Worm (Caenorhabditis elegans): Measurements from ENCODE around the gene H43E16.1.
"Not testable (repeated sequence)": the region's sequence is repeated elsewhere in the genome, so short reads cannot be mapped to it uniquely, and the experiment has no call there.

Gene H43E16.1

DNA sequence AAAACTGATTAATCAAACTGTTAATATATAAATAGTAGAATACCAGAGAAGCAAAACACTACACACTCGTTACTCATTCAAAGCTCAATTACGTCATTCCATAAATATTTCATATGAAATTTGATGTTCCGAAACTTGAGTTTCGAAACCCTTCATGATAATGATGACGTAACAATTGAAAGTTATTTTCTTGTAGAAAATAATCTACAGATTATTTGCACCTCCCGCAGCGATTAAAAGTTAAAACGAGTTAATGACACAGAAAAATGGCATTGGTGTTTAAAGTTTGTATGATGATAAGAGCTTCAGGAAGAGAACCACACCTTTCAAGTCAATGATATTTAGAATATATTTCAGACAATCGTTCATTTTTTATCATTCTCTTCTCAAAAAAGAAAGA lies at the start of gene H43E16.1:
H43E16.1 (plus strand) TSS at position 375 of the 400 bp plus-strand sequence.
- no peak for TF ChIP-seq him-1 (tag; optimal IDR thresholded peaks at IDR 0.05)
- TF ChIP-seq dao-5 (tag; optimal IDR thresholded peaks at IDR 0.05), result no peak
- TF ChIP-seq W03F9.2 (tag; optimal IDR thresholded peaks at IDR 0.05), result no peak

DNA sequence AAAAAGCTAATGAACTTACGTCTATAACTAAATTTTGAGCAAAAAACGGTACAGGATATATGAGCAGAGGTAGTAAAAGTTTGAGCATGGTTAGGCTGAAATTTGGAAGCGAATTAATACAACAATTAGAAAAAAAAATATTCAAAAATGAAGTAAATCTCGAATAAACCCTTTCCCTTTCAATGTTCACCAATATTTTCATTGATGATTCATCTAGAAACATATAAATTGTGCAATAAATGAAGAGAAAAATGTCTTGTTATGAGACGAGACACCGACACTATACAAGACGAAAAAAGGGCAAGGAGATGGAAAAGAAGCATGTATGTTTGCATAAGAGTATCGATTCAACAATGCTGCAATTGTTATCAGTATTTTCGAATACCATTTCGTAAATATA lies 48.8 kb upstream of the H43E16.1 start, which contains the start of gene F54H5.14:
F54H5.14 (minus strand) TSS at position 101 of the 400 bp plus-strand sequence.
- TF ChIP-seq him-1 (tag; optimal IDR thresholded peaks at IDR 0.05) (no peak), dao-5 (tag; optimal IDR thresholded peaks at IDR 0.05) (no peak), W03F9.2 (tag; optimal IDR thresholded peaks at IDR 0.05) (no peak)

DNA sequence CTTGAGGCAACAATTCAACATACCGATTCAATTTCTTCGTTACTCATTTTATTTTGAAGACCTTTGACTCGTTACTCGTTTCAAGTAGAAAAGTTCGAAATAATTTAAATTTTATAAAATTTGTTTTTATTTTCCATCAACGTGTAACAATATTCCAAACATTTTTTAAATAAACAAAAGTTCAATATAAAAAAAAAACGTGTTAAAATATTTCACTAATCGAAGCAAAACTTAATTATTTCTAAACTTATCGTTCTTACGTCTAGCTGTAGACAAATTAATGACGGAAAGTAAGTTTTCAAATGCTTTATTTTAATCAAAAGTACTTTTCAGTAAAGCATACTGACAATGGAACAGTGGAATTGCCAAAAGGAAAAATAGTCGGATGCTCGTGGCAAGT lies 46.9 kb upstream of the H43E16.1 start, which contains the start of the genes F54H5.5 and F54H5.2:
F54H5.5 (minus strand) TSS at position 101 of the 400 bp plus-strand sequence.
F54H5.2 (plus strand) TSS at position 303 of the 400 bp plus-strand sequence.
- TF ChIP-seq him-1, W03F9.2, dao-5 (tag; optimal IDR thresholded peaks at IDR 0.05): not testable (repeated sequence)

DNA sequence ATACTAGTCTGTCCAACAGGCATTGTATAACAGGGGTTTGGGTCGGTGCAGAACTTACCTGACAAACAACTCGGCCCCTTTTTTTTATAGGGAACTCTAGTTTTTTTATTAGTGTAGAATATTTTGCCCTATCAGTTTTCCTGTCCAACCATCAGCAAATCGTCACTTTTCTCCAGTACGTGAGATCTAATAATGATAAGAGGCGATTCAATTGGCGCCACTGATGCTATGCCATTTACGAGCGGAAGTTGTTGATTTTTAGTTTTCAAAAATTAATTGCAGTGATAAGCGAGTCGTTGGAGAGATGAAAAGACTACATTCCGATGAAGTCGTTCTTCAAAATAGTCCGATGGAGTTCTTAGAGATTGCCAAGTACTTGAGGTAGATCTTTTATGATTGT lies 45.7 kb upstream of the H43E16.1 start:
- no peak for TF ChIP-seq W03F9.2 (tag; optimal IDR thresholded peaks at IDR 0.05)

DNA sequence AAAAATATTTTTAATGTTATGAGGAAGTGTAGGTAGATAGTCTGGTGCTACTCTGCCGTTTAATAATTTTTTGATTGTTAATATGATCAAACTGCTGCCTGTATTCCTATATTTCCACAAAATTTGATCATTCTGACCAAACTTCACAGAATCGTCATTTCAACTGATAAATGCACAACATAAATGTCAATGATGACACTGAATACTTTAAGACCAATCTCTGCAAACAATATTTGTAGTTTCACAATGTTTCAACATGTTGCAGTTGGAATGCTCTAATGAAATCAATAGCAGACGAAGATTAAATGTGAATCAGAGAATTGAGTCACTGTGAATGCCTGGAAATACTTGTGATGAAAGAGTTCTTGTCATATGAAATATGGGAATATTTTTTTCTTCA lies 44.3 kb upstream of the H43E16.1 start:
- TF ChIP-seq dao-5 (tag; optimal IDR thresholded peaks at IDR 0.05) (no peak), W03F9.2 (tag; optimal IDR thresholded peaks at IDR 0.05) (no peak), him-1 (tag; optimal IDR thresholded peaks at IDR 0.05) (no peak)

DNA sequence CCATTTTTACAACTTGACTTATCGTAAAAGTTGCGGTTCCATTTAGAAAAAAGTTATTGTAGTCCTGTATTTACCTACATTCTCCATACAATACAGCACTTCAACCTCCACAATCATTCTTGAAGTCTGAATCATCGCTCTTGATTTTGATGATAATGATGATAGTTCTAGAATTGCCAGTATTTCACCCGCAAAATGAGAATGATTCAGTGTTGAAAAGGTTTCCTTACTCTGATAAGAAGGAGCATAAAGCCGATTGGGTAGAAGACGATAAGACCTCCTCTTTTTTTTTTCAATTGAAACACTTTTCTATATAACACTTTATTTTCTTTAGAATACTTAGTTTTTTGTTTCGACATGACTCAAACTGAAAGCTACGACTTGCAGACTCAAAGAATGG lies 43.3 kb upstream of the H43E16.1 start, which contains the start of gene T19D12.4:
T19D12.4 (plus strand) TSS at position 295 of the 400 bp plus-strand sequence.
- TF ChIP-seq W03F9.2 (tag; optimal IDR thresholded peaks at IDR 0.05), result no peak
- no peak for TF ChIP-seq dao-5 (tag; optimal IDR thresholded peaks at IDR 0.05)
- TF ChIP-seq him-1 (tag; optimal IDR thresholded peaks at IDR 0.05), result no peak

DNA sequence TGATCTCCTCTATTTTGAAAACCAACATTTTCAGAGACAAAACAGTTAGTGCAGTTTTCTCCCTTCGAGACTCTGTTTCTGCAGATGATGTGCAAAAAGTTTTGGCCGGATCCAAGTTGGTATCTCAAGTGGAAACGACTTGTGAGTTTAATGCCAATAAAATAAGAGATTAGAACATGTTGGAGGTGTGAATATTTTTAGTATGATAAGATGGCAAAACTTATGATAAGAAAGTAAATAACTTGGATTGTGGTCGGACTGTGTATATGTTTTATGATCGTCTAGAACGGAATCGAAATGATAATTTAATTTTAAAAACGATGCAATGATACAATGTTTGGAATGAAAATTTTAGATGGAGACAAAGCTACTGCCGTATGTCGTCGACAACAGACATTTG lies 42.1 kb upstream of the H43E16.1 start:
- no peak for TF ChIP-seq him-1 (tag; optimal IDR thresholded peaks at IDR 0.05)

DNA sequence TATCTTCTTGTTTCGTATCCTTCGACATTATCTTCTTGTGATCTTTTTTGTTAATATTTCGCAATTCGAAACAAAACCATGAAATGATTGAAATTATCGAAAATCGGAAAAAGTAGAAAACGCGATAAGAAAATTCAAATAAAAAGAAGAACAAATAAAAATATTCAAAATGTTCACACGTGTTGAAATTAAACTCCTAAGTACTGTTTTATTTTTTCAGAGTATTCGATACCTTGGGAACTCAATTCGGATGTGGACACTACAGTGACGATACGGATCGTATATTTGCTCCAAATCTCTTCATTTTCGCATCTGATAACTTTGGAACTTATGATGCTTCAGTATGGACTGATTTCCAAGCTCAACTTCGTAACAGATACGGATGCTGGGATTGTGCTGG lies 37.9 kb upstream of the H43E16.1 start, which contains the start of gene T19D12.5:
T19D12.5 (minus strand) TSS at position 101 of the 400 bp plus-strand sequence.
- no peak for TF ChIP-seq dao-5 (tag; optimal IDR thresholded peaks at IDR 0.05)
- no peak for TF ChIP-seq him-1 (tag; optimal IDR thresholded peaks at IDR 0.05)
- no peak for TF ChIP-seq W03F9.2 (tag; optimal IDR thresholded peaks at IDR 0.05)

DNA sequence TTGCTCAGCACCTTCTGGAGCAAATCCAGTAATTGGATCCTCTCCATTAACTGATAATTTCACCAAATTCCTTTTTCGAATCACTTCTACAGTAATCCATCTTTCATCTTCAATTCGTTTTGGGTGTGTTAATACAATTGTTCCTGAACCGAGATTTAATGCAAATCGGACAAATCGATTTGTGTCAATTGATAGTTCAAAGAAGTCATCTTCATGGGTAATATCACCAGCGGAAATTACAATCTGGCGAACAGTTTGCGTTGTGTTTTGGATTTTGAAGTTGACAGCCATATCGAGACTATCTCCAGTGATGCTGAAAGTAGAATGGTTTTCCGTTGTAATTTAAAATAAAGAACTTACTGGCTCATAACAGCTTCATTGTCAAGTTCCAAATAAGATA lies 36.2 kb upstream of the H43E16.1 start:
- TF ChIP-seq him-1 (tag; optimal IDR thresholded peaks at IDR 0.05) (no peak), W03F9.2 (tag; optimal IDR thresholded peaks at IDR 0.05) (no peak), dao-5 (tag; optimal IDR thresholded peaks at IDR 0.05) (no peak)

DNA sequence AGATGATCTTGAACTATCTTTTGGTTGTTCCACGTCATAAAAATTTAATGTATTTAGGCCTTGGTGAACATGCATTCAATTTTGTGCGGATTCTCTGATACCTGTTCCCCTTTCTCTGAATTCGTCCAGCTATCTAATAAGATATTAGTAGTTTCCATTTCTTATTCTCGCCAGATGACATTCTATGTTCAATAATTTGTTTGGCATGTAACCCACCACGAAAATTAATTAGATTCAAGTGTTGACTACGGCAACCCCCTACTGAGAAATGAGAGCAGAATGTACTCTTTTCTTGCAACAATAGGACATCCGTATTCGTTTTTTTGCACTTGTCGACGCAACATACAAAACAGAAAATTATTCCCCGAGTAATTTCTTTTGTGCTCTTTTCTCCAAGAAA lies 31.9 kb upstream of the H43E16.1 start:
- TF ChIP-seq dao-5 (tag; optimal IDR thresholded peaks at IDR 0.05) (no peak), him-1 (tag; optimal IDR thresholded peaks at IDR 0.05) (no peak), W03F9.2 (tag; optimal IDR thresholded peaks at IDR 0.05) (no peak)

DNA sequence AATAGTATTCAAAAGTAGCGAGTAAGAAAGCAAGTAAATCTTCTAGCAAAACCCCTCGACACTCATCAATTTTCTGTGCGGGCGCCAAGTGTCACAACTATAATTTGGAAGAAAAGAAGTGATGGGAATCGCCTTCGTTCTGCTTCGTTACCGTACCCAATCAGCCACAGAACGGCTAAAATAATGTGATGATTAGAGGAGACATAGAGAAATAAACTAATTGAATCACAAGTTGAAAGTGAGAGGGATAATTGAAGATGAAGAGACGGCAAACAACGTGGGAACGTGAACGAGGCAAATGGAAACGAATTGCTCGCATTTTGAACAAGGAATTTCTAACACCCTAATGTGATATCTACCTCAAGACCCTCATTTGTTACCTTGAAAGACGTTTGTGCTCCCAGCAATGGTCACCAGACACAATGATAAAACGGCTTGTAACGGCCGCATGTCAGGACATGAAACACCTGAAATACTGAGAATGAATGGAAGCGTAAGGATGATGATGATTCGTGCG lies 31.4 kb upstream of the H43E16.1 start, which contains the start of gene T19D12.6:
T19D12.6 (minus strand) TSS at position 467 of the 517 bp plus-strand sequence.
- TF ChIP-seq him-1 (tag; optimal IDR thresholded peaks at IDR 0.05) (no peak), dao-5 (tag; optimal IDR thresholded peaks at IDR 0.05) (no peak), W03F9.2 (tag; optimal IDR thresholded peaks at IDR 0.05) (no peak)

DNA sequence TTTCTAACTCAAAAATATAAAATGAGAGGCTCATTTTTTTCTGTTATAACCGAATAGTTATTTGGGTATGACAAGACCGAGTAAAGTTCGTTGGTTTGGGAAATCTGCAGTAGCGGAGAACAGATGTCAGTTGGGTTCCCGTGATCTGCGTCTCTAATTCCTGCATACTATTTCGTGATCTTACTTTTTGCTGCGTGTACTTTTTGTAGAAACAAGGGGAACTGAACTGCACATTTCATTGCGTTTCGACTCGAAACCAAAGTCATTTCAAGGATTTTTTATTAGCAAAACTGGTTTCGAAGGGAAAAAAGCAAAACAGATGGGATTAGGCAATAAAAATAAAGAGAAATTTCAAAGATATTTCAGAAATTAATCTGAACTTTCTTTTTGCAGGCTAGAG lies 27.2 kb upstream of the H43E16.1 start:
- TF ChIP-seq W03F9.2 (tag; optimal IDR thresholded peaks at IDR 0.05) (no peak), him-1 (tag; optimal IDR thresholded peaks at IDR 0.05) (no peak), dao-5 (tag; optimal IDR thresholded peaks at IDR 0.05) (no peak)

DNA sequence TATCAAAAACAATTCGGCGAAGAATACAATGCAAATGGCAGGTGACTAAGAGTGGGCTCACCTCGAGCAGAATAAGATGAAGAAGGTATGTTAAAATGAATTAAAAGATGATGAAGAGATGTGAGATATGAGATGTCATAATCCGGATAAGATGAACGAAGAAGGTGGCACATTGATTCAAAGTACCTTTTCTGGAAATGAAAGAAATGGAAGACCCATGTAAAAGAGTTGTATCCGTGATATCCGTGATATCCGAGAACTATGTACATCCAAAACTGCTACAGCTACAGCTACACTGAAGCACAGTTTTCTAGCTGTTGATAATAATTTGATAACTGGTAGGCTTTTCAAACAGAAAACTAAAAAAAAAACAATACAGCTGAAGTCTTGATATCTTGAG lies 25.0 kb upstream of the H43E16.1 start, which contains the start of gene oig-8:
oig-8 (minus strand) TSS at position 101 of the 400 bp plus-strand sequence.
- TF ChIP-seq him-1 (tag; optimal IDR thresholded peaks at IDR 0.05), result no peak
- TF ChIP-seq W03F9.2 (tag; optimal IDR thresholded peaks at IDR 0.05), result no peak
- no peak for TF ChIP-seq dao-5 (tag; optimal IDR thresholded peaks at IDR 0.05)

DNA sequence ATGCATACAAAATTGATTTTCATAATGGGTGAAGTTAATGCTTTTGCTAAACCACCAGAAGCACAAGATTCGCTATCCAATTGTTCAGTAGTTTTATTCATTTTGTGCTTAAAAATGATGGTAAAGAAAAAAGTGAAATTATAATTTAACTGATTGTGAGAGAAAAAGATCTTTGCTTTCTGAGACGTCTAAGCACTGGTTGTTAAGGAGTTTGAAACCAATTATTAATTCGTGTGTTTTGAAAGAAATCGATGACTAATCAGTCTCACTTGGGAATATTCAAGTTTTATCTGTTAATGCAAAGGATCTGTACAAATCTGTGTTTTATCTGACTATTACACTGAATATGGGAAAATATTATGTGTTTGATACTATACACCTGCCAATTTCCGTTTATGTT lies 22.3 kb upstream of the H43E16.1 start, which contains the start of gene sra-26:
sra-26 (minus strand) TSS at position 101 of the 400 bp plus-strand sequence.
- TF ChIP-seq W03F9.2 (tag; optimal IDR thresholded peaks at IDR 0.05), result no peak
- no peak for TF ChIP-seq dao-5 (tag; optimal IDR thresholded peaks at IDR 0.05)
- no peak for TF ChIP-seq him-1 (tag; optimal IDR thresholded peaks at IDR 0.05)

DNA sequence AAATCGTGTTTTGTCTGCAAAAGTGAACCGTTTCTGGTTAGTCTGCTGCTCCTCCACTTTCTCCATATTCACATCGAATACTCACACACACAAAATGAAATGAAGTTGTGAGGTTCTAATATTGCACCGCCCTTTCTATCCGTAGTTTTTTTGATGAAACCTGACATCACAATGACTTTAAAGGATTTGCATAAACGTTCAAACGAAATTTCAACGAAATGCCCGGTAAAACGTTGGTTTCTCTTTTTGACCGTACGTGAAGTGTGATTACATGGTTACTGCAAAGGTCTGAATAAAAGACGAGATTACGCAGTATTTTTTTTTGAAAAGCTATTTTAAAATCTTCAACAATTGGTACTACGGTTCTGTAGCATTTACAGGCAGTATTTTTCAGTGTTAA lies 19.8 kb upstream of the H43E16.1 start, which contains the start of gene T19D12.9:
T19D12.9 (minus strand) TSS at position 101 of the 400 bp plus-strand sequence.
- TF ChIP-seq him-1 (tag; optimal IDR thresholded peaks at IDR 0.05) (no peak), W03F9.2 (tag; optimal IDR thresholded peaks at IDR 0.05) (no peak), dao-5 (tag; optimal IDR thresholded peaks at IDR 0.05) (no peak)

All from whole organism, L4/young adult.